Fruit fly (Drosophila melanogaster) whole organism, embryonic: ENCODE results near the gene CG31176.

Source experiments
- Adf1 ChIP-seq: fragments of 200-800 bp; sonication (Bioruptor generic); IDR thresholded peaks from 2 replicates; pipeline ENCODE4 v1.3.6; 2022; ENCODE audit warnings: missing biosample characterization, missing genetic modification characterization
- CG10979 ChIP-seq: fragments of 200-800 bp; sonication (Bioruptor generic); optimal IDR thresholded peaks from 2 replicates; lab custom pipeline; 2018; ENCODE audit warnings: missing biosample characterization, mild to moderate bottlenecking, missing genetic modification characterization, moderate library complexity
- CG13123 ChIP-seq: fragments of 200-800 bp; sonication (Bioruptor generic); optimal IDR thresholded peaks from 2 replicates; lab custom pipeline; 2016; ENCODE audit warnings: missing biosample characterization, missing genetic modification characterization
- CG14710 ChIP-seq: fragments of 200-800 bp; sonication (Bioruptor generic); optimal IDR thresholded peaks from 3 replicates; lab custom pipeline; 2019; ENCODE audit warnings: missing biosample characterization, mild to moderate bottlenecking, missing genetic modification characterization, moderate library complexity
- CG15479 ChIP-seq: fragments of 200-800 bp; sonication (Bioruptor generic); optimal IDR thresholded peaks from 3 replicates; lab custom pipeline; 2019; ENCODE audit warnings: missing biosample characterization, mild to moderate bottlenecking, missing genetic modification characterization, moderate library complexity
- CG15696 ChIP-seq: fragments of 200-800 bp; sonication (Bioruptor generic); optimal IDR thresholded peaks from 2 replicates; lab custom pipeline; 2019; ENCODE audit warnings: missing biosample characterization, mild to moderate bottlenecking, missing genetic modification characterization, moderate library complexity
- CG1602 ChIP-seq: fragments of 200-800 bp; sonication (Bioruptor generic); optimal IDR thresholded peaks from 3 replicates; lab custom pipeline; 2016; ENCODE audit warnings: missing biosample characterization, missing genetic modification characterization
- CG17912 ChIP-seq: fragments of 200-800 bp; sonication (Bioruptor generic); optimal IDR thresholded peaks from 2 replicates; lab custom pipeline; 2018; ENCODE audit warnings: missing biosample characterization, mild to moderate bottlenecking, missing genetic modification characterization
- CG18262 ChIP-seq: fragments of 200-800 bp; optimal IDR thresholded peaks from 3 replicates; lab custom pipeline; 2019; ENCODE audit warnings: missing biosample characterization, mild to moderate bottlenecking, missing genetic modification characterization, moderate library complexity
- CG2116 ChIP-seq: fragments of 200-800 bp; sonication (Bioruptor generic); optimal IDR thresholded peaks from 3 replicates; lab custom pipeline; 2018; ENCODE audit warnings: missing biosample characterization, mild to moderate bottlenecking, missing genetic modification characterization
- CG2712 ChIP-seq: fragments of 200-800 bp; optimal IDR thresholded peaks from 3 replicates; lab custom pipeline; 2019; ENCODE audit warnings: missing biosample characterization, mild to moderate bottlenecking, missing genetic modification characterization, moderate library complexity
- CG31224 ChIP-seq: fragments of 200-800 bp; sonication (Bioruptor generic); IDR thresholded peaks from 2 replicates; pipeline ENCODE4 v1.3.6; 2022; ENCODE audit warnings: missing biosample characterization, missing genetic modification characterization
- CG31441 ChIP-seq: fragments of 200-800 bp; sonication (Bioruptor generic); IDR thresholded peaks from 2 replicates; pipeline ENCODE4 v1.3.6; 2022; ENCODE audit warnings: missing biosample characterization, missing genetic modification characterization
- CG33557 ChIP-seq: fragments of 200-800 bp; sonication (Bioruptor generic); optimal IDR thresholded peaks from 2 replicates; lab custom pipeline; 2019; ENCODE audit warnings: missing biosample characterization, mild to moderate bottlenecking, missing genetic modification characterization, moderate library complexity
- CG4282 ChIP-seq: fragments of 200-800 bp; sonication (Bioruptor generic); optimal IDR thresholded peaks from 2 replicates; lab custom pipeline; 2016; ENCODE audit warnings: missing biosample characterization, missing genetic modification characterization
- CG4360 ChIP-seq: fragments of 200-800 bp; sonication (Bioruptor generic); IDR thresholded peaks from 2 replicates; pipeline ENCODE4 v1.3.6; 2022; ENCODE audit warnings: missing biosample characterization, missing genetic modification characterization
- CG4404 ChIP-seq: fragments of 200-800 bp; sonication (Bioruptor generic); IDR thresholded peaks from 2 replicates; pipeline ENCODE4 v1.3.6; 2022; ENCODE audit warnings: missing biosample characterization, missing genetic modification characterization
- CG4730 ChIP-seq: fragments of 200-800 bp; sonication (Bioruptor generic); IDR thresholded peaks from 2 replicates; pipeline ENCODE4 v1.3.6; 2022; ENCODE audit warnings: missing biosample characterization, missing genetic modification characterization
- CG5953 ChIP-seq: fragments of 200-800 bp; sonication (Bioruptor generic); IDR thresholded peaks from 2 replicates; pipeline ENCODE4 v1.3.6; 2022; ENCODE audit warnings: missing biosample characterization, missing genetic modification characterization
- CG8359 ChIP-seq: fragments of 200-800 bp; sonication (Bioruptor generic); optimal IDR thresholded peaks from 2 replicates; lab custom pipeline; 2017; ENCODE audit warnings: missing biosample characterization, mild to moderate bottlenecking, missing genetic modification characterization, borderline replicate concordance
- Dad ChIP-seq: fragments of 200-800 bp; sonication (Bioruptor generic); optimal IDR thresholded peaks from 3 replicates; lab custom pipeline; 2016; ENCODE audit warnings: missing biosample characterization, missing genetic modification characterization
- Dref ChIP-seq: fragments of 200-800 bp; sonication (Bioruptor generic); IDR thresholded peaks from 2 replicates; pipeline ENCODE4 v1.3.6; 2022; ENCODE audit warnings: missing biosample characterization, missing genetic modification characterization
- Nf-YC ChIP-seq: fragments of 200-800 bp; optimal IDR thresholded peaks from 3 replicates; lab custom pipeline; 2019; ENCODE audit warnings: missing biosample characterization, mild to moderate bottlenecking, missing genetic modification characterization, moderate library complexity
- Sox102F ChIP-seq: fragments of 200-800 bp; sonication (Bioruptor generic); optimal IDR thresholded peaks from 2 replicates; lab custom pipeline; 2018; ENCODE audit warnings: missing biosample characterization, mild to moderate bottlenecking, missing genetic modification characterization, moderate library complexity
- Stat92E ChIP-seq, 3 experiments: fragments of >200 bp in 2 of 3; fragments of 200-800 bp in 1 of 3; sonication (Bioruptor generic) in 1 of 3; optimal IDR thresholded peaks; 2 replicates each; lab custom pipeline; 2017 to 2019; ENCODE audit warnings: missing biosample characterization in 3 of 3, missing genetic modification characterization in 3 of 3, mild to moderate bottlenecking in 1 of 3, moderate library complexity in 1 of 3
- ac ChIP-seq: fragments of 200-800 bp; sonication (Bioruptor generic); optimal IDR thresholded peaks from 3 replicates; lab custom pipeline; 2017; ENCODE audit warnings: missing biosample characterization, mild to moderate bottlenecking, missing genetic modification characterization
- bsh ChIP-seq, 2 experiments: fragments of 200-800 bp; sonication (Bioruptor generic); optimal IDR thresholded peaks; 2 replicates each; lab custom pipeline; 2017 to 2018; ENCODE audit warnings: mild to moderate bottlenecking in 2 of 2, missing biosample characterization in 2 of 2, missing genetic modification characterization in 2 of 2, moderate library complexity in 1 of 2
- cad ChIP-seq: fragments of >200 bp; optimal IDR thresholded peaks from 2 replicates; lab custom pipeline; 2017; ENCODE audit warnings: missing biosample characterization, missing genetic modification characterization
- cas ChIP-seq: fragments of 200-800 bp; sonication (Bioruptor generic); IDR thresholded peaks from 2 replicates; pipeline ENCODE4 v1.3.6; 2022; ENCODE audit warnings: missing biosample characterization, missing genetic modification characterization
- caup ChIP-seq: fragments of 200-800 bp; sonication (Bioruptor generic); optimal IDR thresholded peaks from 3 replicates; lab custom pipeline; 2017; ENCODE audit warnings: missing biosample characterization, mild to moderate bottlenecking, missing genetic modification characterization, moderate library complexity; ENCODE audit not compliant: severe bottlenecking
- ci ChIP-seq: fragments of 200-800 bp; sonication (Bioruptor generic); IDR thresholded peaks from 3 replicates; pipeline ENCODE4 v1.3.6; 2022; ENCODE audit warnings: missing biosample characterization, missing genetic modification characterization
- crol ChIP-seq: fragments of 200-800 bp; sonication (Bioruptor generic); IDR thresholded peaks from 2 replicates; pipeline ENCODE4 v1.3.6; 2022; ENCODE audit warnings: missing biosample characterization, missing genetic modification characterization
- dmrt11E ChIP-seq: fragments of 200-800 bp; sonication (Bioruptor generic); optimal IDR thresholded peaks from 3 replicates; lab custom pipeline; 2018; ENCODE audit warnings: missing biosample characterization, mild to moderate bottlenecking, missing genetic modification characterization, moderate library complexity
- ftz-f1 ChIP-seq: fragments of 200-800 bp; sonication (Bioruptor generic); optimal IDR thresholded peaks from 2 replicates; lab custom pipeline; 2016; ENCODE audit warnings: missing biosample characterization, missing genetic modification characterization
- gt ChIP-seq: fragments of 200-800 bp; sonication (Bioruptor generic); IDR thresholded peaks from 2 replicates; pipeline ENCODE4 v1.3.6; 2022; ENCODE audit warnings: missing biosample characterization, missing genetic modification characterization
- insv ChIP-seq, 2 experiments: fragments of 200-800 bp; sonication (Bioruptor generic); optimal IDR thresholded peaks; 3 replicates each; lab custom pipeline; 2016 to 2018; ENCODE audit warnings: missing biosample characterization in 2 of 2, missing genetic modification characterization in 2 of 2
- klu ChIP-seq: fragments of 200-800 bp; sonication (Bioruptor generic); IDR thresholded peaks from 2 replicates; pipeline ENCODE4 v1.3.6; 2022; ENCODE audit warnings: missing biosample characterization, missing genetic modification characterization
- lov ChIP-seq, 2 experiments: fragments of 200-800 bp in 1 of 2; fragments of >200 bp in 1 of 2; sonication (Bioruptor generic) in 1 of 2; IDR thresholded peaks in 1 of 2; optimal IDR thresholded peaks in 1 of 2; 2 replicates in 1 of 2; 3 replicates in 1 of 2; pipeline versions ENCODE4 v1.3.6 to Lab custom; 2017 to 2022; ENCODE audit warnings: missing biosample characterization in 1 of 2, missing genetic modification characterization in 1 of 2
- nerfin-1 ChIP-seq: fragments of 200-800 bp; sonication (Bioruptor generic); optimal IDR thresholded peaks from 3 replicates; lab custom pipeline; 2019; ENCODE audit warnings: missing biosample characterization, mild to moderate bottlenecking, missing genetic modification characterization, moderate library complexity
- nmo ChIP-seq: fragments of 200-800 bp; sonication (Bioruptor generic); optimal IDR thresholded peaks from 2 replicates; lab custom pipeline; 2018; ENCODE audit warnings: missing biosample characterization, mild to moderate bottlenecking, missing genetic modification characterization, moderate library complexity
- nom ChIP-seq: fragments of 200-800 bp; sonication (Bioruptor generic); optimal IDR thresholded peaks from 2 replicates; lab custom pipeline; 2017; ENCODE audit warnings: missing biosample characterization, missing genetic modification characterization, mild to moderate bottlenecking, moderate library complexity, missing genetic modification reagents
- pros ChIP-seq: fragments of 200-800 bp; sonication (Bioruptor generic); optimal IDR thresholded peaks from 3 replicates; lab custom pipeline; 2019; ENCODE audit warnings: missing biosample characterization, mild to moderate bottlenecking, missing genetic modification characterization, moderate library complexity
- ranshi ChIP-seq: fragments of 200-800 bp; sonication (Bioruptor generic); IDR thresholded peaks from 2 replicates; pipeline ENCODE4 v1.3.6; 2022; ENCODE audit warnings: missing biosample characterization, missing genetic modification characterization
- repo ChIP-seq: fragments of 200-800 bp; sonication (Bioruptor generic); optimal IDR thresholded peaks from 2 replicates; lab custom pipeline; 2016; ENCODE audit warnings: missing biosample characterization, missing genetic modification characterization
- sens ChIP-seq: fragments of 200-800 bp; sonication (Bioruptor generic); peaks from one replicate; lab custom pipeline; 2016; ENCODE audit warnings: missing biosample characterization, missing genetic modification characterization
- sima ChIP-seq: fragments of 200-800 bp; sonication (Bioruptor generic); optimal IDR thresholded peaks from 2 replicates; lab custom pipeline; 2016; ENCODE audit warnings: missing biosample characterization, missing genetic modification characterization
- tll ChIP-seq, 2 experiments: fragments of 200-800 bp in 1 of 2; fragments of >200 bp in 1 of 2; sonication (Bioruptor generic) in 1 of 2; optimal IDR thresholded peaks; 2 replicates each; lab custom pipeline; 2017 to 2019; ENCODE audit warnings: missing biosample characterization in 2 of 2, missing genetic modification characterization in 2 of 2, mild to moderate bottlenecking in 1 of 2, moderate library complexity in 1 of 2
- twi ChIP-seq: fragments of 200-800 bp; optimal IDR thresholded peaks from 2 replicates; lab custom pipeline; 2019; ENCODE audit warnings: missing biosample characterization, mild to moderate bottlenecking, missing genetic modification characterization, moderate library complexity
- zen ChIP-seq: fragments of 200-800 bp; sonication (Bioruptor generic); optimal IDR thresholded peaks from 3 replicates; lab custom pipeline; 2018; ENCODE audit warnings: missing biosample characterization, mild to moderate bottlenecking, missing genetic modification characterization, moderate library complexity

CG31176 gene

dm6 chr3R:21644222-21644621 is 75.2 kb downstream of the CG31176 start:
- TF ChIP-seq ac (GFP tag; lab: Kevin White, UChicago) (peak; percentile 48), nerfin-1 (tag; lab: Kevin White, UChicago) (peak; percentile 39), zen (tag; lab: Kevin White, UChicago) (peak; percentile 25), sens (GFP tag; lab: Kevin White, UChicago) (peak; percentile 68), Dad (GFP tag; lab: Kevin White, UChicago) (no peak), klu (GFP tag; lab: Robert Waterston, UW) (no peak), tll (GFP tag; optimal IDR thresholded peaks at IDR 0.05; lab: Kevin White, UChicago) (peak in 1 of 2 experiments; percentile 28), CG4360 (GFP tag; lab: Robert Waterston, UW) (no peak), repo (GFP tag; lab: Kevin White, UChicago) (no peak), CG15479 (GFP tag; lab: Kevin White, UChicago) (peak; percentile 84), Dref (no peak), CG4730 (GFP tag; lab: Robert Waterston, UW) (0 out of 2 replicates have a peak, but pooled peaks have one; percentile 14), CG2116 (no peak), cad (peak; percentile 2), Nf-YC (tag; lab: Kevin White, UChicago) (no peak), twi (tag; lab: Kevin White, UChicago) (peak; percentile 47), pros (peak; percentile 86), crol (no peak), gt (GFP tag; lab: Robert Waterston, UW) (peak; percentile 23; the same call in 1 of the 2 replicates)

dm6 chr3R:21643197-21643596 is 76.3 kb downstream of the CG31176 start:
- TF ChIP-seq CG4404 (GFP tag; lab: Robert Waterston, UW), result peak; percentile 39; the same call in 1 of the 2 replicates
- no peak for TF ChIP-seq sima
- TF ChIP-seq CG15696, result peak; percentile 26
- TF ChIP-seq nmo (GFP tag; lab: Kevin White, UChicago), result peak; percentile 4
- TF ChIP-seq CG2712 (tag; lab: Kevin White, UChicago), result peak; percentile 6
- TF ChIP-seq CG17912 (GFP tag; lab: Kevin White, UChicago), result no peak
- no peak for TF ChIP-seq Adf1
- TF ChIP-seq pros, result peak; percentile 32
- no peak for TF ChIP-seq CG8359 (GFP tag; lab: Kevin White, UChicago)
- peak; percentile 3 for TF ChIP-seq CG33557 (GFP tag; lab: Kevin White, UChicago)
- peak; percentile 33 for TF ChIP-seq CG4282 (GFP tag; lab: Kevin White, UChicago)
- peak; percentile 16 for TF ChIP-seq CG18262 (tag; lab: Kevin White, UChicago)
- TF ChIP-seq CG13123, result no peak
- no peak for TF ChIP-seq Sox102F (GFP tag; lab: Kevin White, UChicago)
- TF ChIP-seq CG31224 (GFP tag; lab: Robert Waterston, UW), result no peak
- peak; percentile 2 to 33 for TF ChIP-seq bsh (GFP tag; optimal IDR thresholded peaks at IDR 0.05; lab: Kevin White, UChicago)
- peak; percentile 88 for TF ChIP-seq sens (GFP tag; lab: Kevin White, UChicago)
- TF ChIP-seq CG31441 (GFP tag; lab: Robert Waterston, UW), result peak; percentile 18; the same call in 1 of the 2 replicates
- TF ChIP-seq ranshi (GFP tag; lab: Robert Waterston, UW), result no peak
- no peak for TF ChIP-seq lov (optimal IDR thresholded peaks at IDR 0.05; lab: Kevin White, UChicago)
- TF ChIP-seq lov (GFP tag; IDR thresholded peaks at IDR 0.05; lab: Robert Waterston, UW), result no peak
- peak; percentile 34 for TF ChIP-seq nom (GFP tag; lab: Kevin White, UChicago)
- TF ChIP-seq CG14710 (tag; lab: Kevin White, UChicago), result peak; percentile 8
- TF ChIP-seq dmrt11E (tag; lab: Kevin White, UChicago), result peak; percentile 12
- TF ChIP-seq caup (GFP tag; lab: Kevin White, UChicago), result no peak
- TF ChIP-seq CG10979, result peak; percentile 30
- peak in 1 of 2 experiments; percentile 11 for TF ChIP-seq insv (GFP tag; optimal IDR thresholded peaks at IDR 0.05; lab: Kevin White, UChicago)
- TF ChIP-seq cas (GFP tag; lab: Robert Waterston, UW), result no peak
- no peak for TF ChIP-seq ftz-f1 (GFP tag; lab: Kevin White, UChicago)
- TF ChIP-seq Stat92E (GFP tag; optimal IDR thresholded peaks at IDR 0.05; lab: Kevin White, UChicago), result no peak
- 0 out of 3 replicates have a peak, but pooled peaks have one; percentile 29 for TF ChIP-seq ci (GFP tag; lab: Robert Waterston, UW)
- no peak for TF ChIP-seq CG1602
- no peak for TF ChIP-seq CG5953 (GFP tag; lab: Robert Waterston, UW)
